Fruit fly (Drosophila melanogaster) Kc167 (cell line): ENCODE data around the gene tut.

Source experiments
- Myc ChIP-seq: fragments of >200 bp; optimal IDR thresholded peaks from 2 replicates; lab custom pipeline; 2017; ENCODE audit warnings: missing external identifiers
- h ChIP-seq: fragments of >200 bp; optimal IDR thresholded peaks from 3 replicates; lab custom pipeline; 2018; ENCODE audit warnings: missing external identifiers
- psq ChIP-seq: fragments of >200 bp; optimal IDR thresholded peaks from 2 replicates; lab custom pipeline; 2017; ENCODE audit warnings: missing external identifiers
- ttk ChIP-seq: sonication (Bioruptor generic); optimal IDR thresholded peaks from 2 replicates; lab custom pipeline; 2017; ENCODE audit warnings: missing external identifiers

- TF ChIP-seq h (lab: Kevin White, UChicago) (no peak), Myc (lab: Kevin White, UChicago) (no peak), ttk (lab: Kevin White, UChicago) (no peak), psq (no peak)
These were observed 12.7 kb downstream of the tut start, which contains the start of the genes UbcE2M and Dhps for dm6 chr3L:8197779-8198279.
